Fruit fly (Drosophila melanogaster): ENCODE measurements around the gene srl.

srl gene

dm6 chr3R:4399810-4400496, 29.2 kb downstream of the srl start:
- TF ChIP-seq Snoo (tag; optimal IDR thresholded peaks at IDR 0.05) (no peak), Pif1B (GFP tag; optimal IDR thresholded peaks at IDR 0.05) (no peak), CG13204 (GFP tag; optimal IDR thresholded peaks at IDR 0.05) (no peak), CG8159 (tag; optimal IDR thresholded peaks at IDR 0.05) (peak; percentile 56), Pif1A (GFP tag; optimal IDR thresholded peaks at IDR 0.05) (no peak), fd96Ca (GFP tag; IDR thresholded peaks at IDR 0.05) (0 out of 3 replicates have a peak, but pooled peaks have one; percentile 30), CG10348 (GFP tag; IDR thresholded peaks at IDR 0.05) (no peak), CG34367 (tag; optimal IDR thresholded peaks at IDR 0.05) (no peak), rn (GFP tag; IDR thresholded peaks at IDR 0.05) (no peak), CG12605 (GFP tag; IDR thresholded peaks at IDR 0.05) (no peak), D1 (tag; optimal IDR thresholded peaks at IDR 0.05) (no peak), EcR (GFP tag; optimal IDR thresholded peaks at IDR 0.05) (no peak), Ets98B (GFP tag; IDR thresholded peaks at IDR 0.05) (no peak; the same call in 1 of the 2 replicates), gl (tag; optimal IDR thresholded peaks at IDR 0.05) (no peak), CG32121 (GFP tag; IDR thresholded peaks at IDR 0.05) (no peak), CG15710 (tag; optimal IDR thresholded peaks at IDR 0.05) (peak; percentile 25), CG8301 (tag; optimal IDR thresholded peaks at IDR 0.05) (no peak), CG17806 (tag; optimal IDR thresholded peaks at IDR 0.05) (no peak), CG14655 (GFP tag; optimal IDR thresholded peaks at IDR 0.05) (no peak), CG9948 (tag; optimal IDR thresholded peaks at IDR 0.05) (peak; percentile 12), CG4496 (GFP tag; IDR thresholded peaks at IDR 0.05) (no peak)

dm6 chr3R:4397403-4398079, 31.6 kb downstream of the srl start, which contains the start of gene CG9855:
TSS of gene CG9855 (minus strand) at chr3R:4397875.
- TF ChIP-seq CG34367 (tag; optimal IDR thresholded peaks at IDR 0.05) (no peak), CG8159 (tag; optimal IDR thresholded peaks at IDR 0.05) (peak; percentile 5)

- TF ChIP-seq Snoo (tag; optimal IDR thresholded peaks at IDR 0.05) (peak; percentile 88), CG10348 (GFP tag; IDR thresholded peaks at IDR 0.05) (peak; percentile 84), CG15710 (tag; optimal IDR thresholded peaks at IDR 0.05) (peak; percentile 84), Pif1B (GFP tag; optimal IDR thresholded peaks at IDR 0.05) (peak; percentile 97), Ets98B (GFP tag; IDR thresholded peaks at IDR 0.05) (peak; percentile 97), CG32121 (GFP tag; IDR thresholded peaks at IDR 0.05) (peak; percentile 95), D1 (tag; optimal IDR thresholded peaks at IDR 0.05) (peak; percentile 70), EcR (GFP tag; optimal IDR thresholded peaks at IDR 0.05) (peak; percentile 6), fd96Ca (GFP tag; IDR thresholded peaks at IDR 0.05) (peak; percentile 97; the same call in 2 of the 3 replicates), rn (GFP tag; IDR thresholded peaks at IDR 0.05) (peak; percentile 89), CG14655 (GFP tag; optimal IDR thresholded peaks at IDR 0.05) (peak; percentile 94), CG9948 (tag; optimal IDR thresholded peaks at IDR 0.05) (peak; percentile 91), gl (tag; optimal IDR thresholded peaks at IDR 0.05) (peak; percentile 82), CG17806 (tag; optimal IDR thresholded peaks at IDR 0.05) (peak; percentile 88), CG34367 (tag; optimal IDR thresholded peaks at IDR 0.05) (peak; percentile 85), CG8159 (tag; optimal IDR thresholded peaks at IDR 0.05) (peak; percentile 87), CG12605 (GFP tag; IDR thresholded peaks at IDR 0.05) (peak; percentile 94), CG4496 (GFP tag; IDR thresholded peaks at IDR 0.05) (peak; percentile 97), CG13204 (GFP tag; optimal IDR thresholded peaks at IDR 0.05) (no peak), Pif1A (GFP tag; optimal IDR thresholded peaks at IDR 0.05) (peak; percentile 94), CG8301 (tag; optimal IDR thresholded peaks at IDR 0.05) (peak; percentile 97)
Observed at dm6 chr3R:4394654-4395581, 34.2 kb downstream of the srl start.

- TF ChIP-seq CG12605 (GFP tag; IDR thresholded peaks at IDR 0.05), result 0 out of 2 replicates have a peak, but pooled peaks have one; percentile 16
- no peak for TF ChIP-seq CG34367 (tag; optimal IDR thresholded peaks at IDR 0.05)
- TF ChIP-seq Ets98B (GFP tag; IDR thresholded peaks at IDR 0.05), result 0 out of 2 replicates have a peak, but pooled peaks have one; percentile 23
- TF ChIP-seq CG10348 (GFP tag; IDR thresholded peaks at IDR 0.05), result no peak
- 0 out of 3 replicates have a peak, but pooled peaks have one; percentile 37 for TF ChIP-seq CG4496 (GFP tag; IDR thresholded peaks at IDR 0.05)
Observed at dm6 chr3R:4394117-4394516, 35.0 kb downstream of the srl start, which contains the start of gene CG34112. TSS of gene CG34112 (minus strand) at chr3R:4394259.

dm6 chr3R:4390133-4390532, 39.0 kb downstream of the srl start, which contains the start of gene CG14646:
TSS of gene CG14646 (plus strand) at chr3R:4390366.
- TF ChIP-seq CG4496 (GFP tag; IDR thresholded peaks at IDR 0.05) (peak; percentile 12; the same call in 1 of the 3 replicates), gl (tag; optimal IDR thresholded peaks at IDR 0.05) (no peak)
